Fruit fly (Drosophila melanogaster): Measurements from ENCODE around the gene HP1D3csd.

The HP1D3csd gene

dm6 chrX:19201630-19202029 lies 11.6 kb downstream of the HP1D3csd start, which contains the start of gene CG7990:
CG7990 (minus strand) TSS chrX:19201979.
- TF ChIP-seq CG6854 (GFP tag; optimal IDR thresholded peaks at IDR 0.05) (no peak), dac (GFP tag; optimal IDR thresholded peaks at IDR 0.05) (no peak), Blimp-1 (GFP tag; optimal IDR thresholded peaks at IDR 0.05) (no peak), Sox102F (GFP tag; optimal IDR thresholded peaks at IDR 0.05) (no peak), ss (GFP tag; optimal IDR thresholded peaks at IDR 0.05) (no peak), dsx (GFP tag; optimal IDR thresholded peaks at IDR 0.05; ENCODE audit: poor library complexity, severe bottlenecking) (no peak), Hr38 (GFP tag; optimal IDR thresholded peaks at IDR 0.05) (no peak), CG11294 (GFP tag; IDR thresholded peaks at IDR 0.05) (no peak), Hr39 (GFP tag; optimal IDR thresholded peaks at IDR 0.05) (no peak), CG4318 (GFP tag; optimal IDR thresholded peaks at IDR 0.05) (no peak), CG6792 (GFP tag; optimal IDR thresholded peaks at IDR 0.05) (no peak), CG3919 (GFP tag; optimal IDR thresholded peaks at IDR 0.05) (no peak), CG6276 (GFP tag; optimal IDR thresholded peaks at IDR 0.05) (no peak), CG8119 (GFP tag; IDR thresholded peaks at IDR 0.05) (no peak), Eip78C (GFP tag) (no peak), CG31627 (GFP tag; optimal IDR thresholded peaks at IDR 0.05) (no peak), vri (GFP tag; optimal IDR thresholded peaks at IDR 0.05) (no peak), esn (GFP tag; optimal IDR thresholded peaks at IDR 0.05) (no peak), fkh (GFP tag; optimal IDR thresholded peaks at IDR 0.05) (no peak)

dm6 chrX:19208014-19208413 lies 18.0 kb downstream of the HP1D3csd start, which contains the start of gene Ulp1:
Ulp1 (minus strand) TSS chrX:19208187.
- TF ChIP-seq lz (GFP tag; optimal IDR thresholded peaks at IDR 0.05) (no peak), Met (GFP tag; optimal IDR thresholded peaks at IDR 0.05) (no peak), CG11762 (GFP tag; optimal IDR thresholded peaks at IDR 0.05; ENCODE audit: insufficient read depth) (no peak), CG15336 (GFP tag; IDR thresholded peaks at IDR 0.05) (0 out of 2 replicates have a peak, but pooled peaks have one; percentile 15), CG31627 (GFP tag; optimal IDR thresholded peaks at IDR 0.05) (peak; percentile 2), CG6163 (GFP tag; IDR thresholded peaks at IDR 0.05) (no peak), CG3032 (tag; optimal IDR thresholded peaks at IDR 0.05) (no peak), CG11902 (GFP tag; optimal IDR thresholded peaks at IDR 0.05) (no peak), CG6854 (GFP tag; optimal IDR thresholded peaks at IDR 0.05) (peak; percentile 17), Sox14 (GFP tag; optimal IDR thresholded peaks at IDR 0.05) (peak; percentile 51), Eip78C (GFP tag) (no peak)

- TF ChIP-seq CG11902 (GFP tag; optimal IDR thresholded peaks at IDR 0.05): no peak
- TF ChIP-seq CG6163 (GFP tag; IDR thresholded peaks at IDR 0.05): no peak
- no peak for TF ChIP-seq CG4318 (GFP tag; optimal IDR thresholded peaks at IDR 0.05)
Observed at dm6 chrX:19211982-19212381, 22.0 kb downstream of the HP1D3csd start, which contains the start of gene CG14195. CG14195 (minus strand) TSS chrX:19212082.

- TF ChIP-seq CG31627 (GFP tag; optimal IDR thresholded peaks at IDR 0.05) (no peak), Ets96B (tag; optimal IDR thresholded peaks at IDR 0.05) (no peak), Sox14 (GFP tag; optimal IDR thresholded peaks at IDR 0.05) (no peak), CG11294 (GFP tag; IDR thresholded peaks at IDR 0.05) (no peak), CG32006 (GFP tag; optimal IDR thresholded peaks at IDR 0.05) (no peak), CG6854 (GFP tag; optimal IDR thresholded peaks at IDR 0.05) (no peak), salr (GFP tag; optimal IDR thresholded peaks at IDR 0.05) (no peak), CG34406 (GFP tag; optimal IDR thresholded peaks at IDR 0.05) (no peak), vri (GFP tag; optimal IDR thresholded peaks at IDR 0.05) (no peak), CG15336 (GFP tag; IDR thresholded peaks at IDR 0.05) (no peak), spab (GFP tag; optimal IDR thresholded peaks at IDR 0.05) (no peak), Smox (GFP tag; optimal IDR thresholded peaks at IDR 0.05) (no peak), Eip75B (GFP tag; optimal IDR thresholded peaks at IDR 0.05) (no peak)
Observed at dm6 chrX:19212954-19213353, 22.9 kb downstream of the HP1D3csd start, which contains the start of gene Mur18B. Mur18B (plus strand) TSS chrX:19213254.

Data from whole organism, prepupa.